Fruit fly (Drosophila melanogaster) whole organism, embryonic: ENCODE results near the gene Tim17a2.

Source experiments
- CG12942 ChIP-seq: fragments of 200-800 bp; sonication (Bioruptor generic); optimal IDR thresholded peaks from 3 replicates; lab custom pipeline; 2016; ENCODE audit warnings: missing biosample characterization, missing genetic modification characterization
- CG13624 ChIP-seq: fragments of 200-800 bp; sonication (Bioruptor generic); optimal IDR thresholded peaks from 2 replicates; lab custom pipeline; 2016; ENCODE audit warnings: missing biosample characterization, missing genetic modification characterization
- CG2202 ChIP-seq: fragments of 200-800 bp; sonication (Bioruptor generic); optimal IDR thresholded peaks from 2 replicates; lab custom pipeline; 2018; ENCODE audit warnings: missing biosample characterization, mild to moderate bottlenecking, missing genetic modification characterization
- CG30403 ChIP-seq: fragments of 200-800 bp; sonication (Bioruptor generic); optimal IDR thresholded peaks from 3 replicates; lab custom pipeline; 2016; ENCODE audit warnings: missing biosample characterization, missing genetic modification characterization
- CG32767 ChIP-seq: fragments of 200-800 bp; sonication (Bioruptor generic); IDR thresholded peaks from 2 replicates; pipeline ENCODE4 v1.3.6; 2022; ENCODE audit warnings: missing biosample characterization, missing genetic modification characterization
- CG3838 ChIP-seq: fragments of 200-800 bp; sonication (Bioruptor generic); optimal IDR thresholded peaks from 3 replicates; lab custom pipeline; 2016; ENCODE audit warnings: missing biosample characterization, missing genetic modification characterization
- CG4617 ChIP-seq: fragments of 200-800 bp; sonication (Bioruptor generic); optimal IDR thresholded peaks from 3 replicates; lab custom pipeline; 2016; ENCODE audit warnings: missing biosample characterization, missing genetic modification characterization, borderline replicate concordance
- CG7786 ChIP-seq: fragments of 200-800 bp; sonication (Bioruptor generic); optimal IDR thresholded peaks from 2 replicates; lab custom pipeline; 2016; ENCODE audit warnings: missing biosample characterization, missing genetic modification characterization
- Dip2 ChIP-seq: fragments of 200-800 bp; sonication (Bioruptor generic); IDR thresholded peaks from 2 replicates; pipeline ENCODE4 v1.3.6; 2022; ENCODE audit warnings: missing biosample characterization, missing genetic modification characterization
- Dll ChIP-seq: fragments of 200-800 bp; sonication (Bioruptor generic); IDR thresholded peaks from 4 replicates; pipeline ENCODE4 v1.3.6; 2022; ENCODE audit warnings: missing biosample characterization, missing genetic modification characterization; ENCODE audit not compliant: partially characterized antibody
- E2f2 ChIP-seq: fragments of 200-800 bp; sonication (Bioruptor generic); IDR thresholded peaks from 2 replicates; pipeline ENCODE4 v1.3.6; 2022; ENCODE audit warnings: missing biosample characterization, missing genetic modification characterization
- ERR ChIP-seq: fragments of 200-800 bp; sonication (Bioruptor generic); optimal IDR thresholded peaks from 2 replicates; lab custom pipeline; 2016; ENCODE audit warnings: missing biosample characterization, missing genetic modification characterization
- H15 ChIP-seq: fragments of 200-800 bp; sonication (Bioruptor generic); IDR thresholded peaks from 3 replicates; pipeline ENCODE4 v1.3.6; 2022; ENCODE audit warnings: missing biosample characterization, missing genetic modification characterization
- HmgZ ChIP-seq: fragments of 200-800 bp; sonication (Bioruptor generic); optimal IDR thresholded peaks from 2 replicates; lab custom pipeline; 2018; ENCODE audit warnings: missing biosample characterization, mild to moderate bottlenecking, missing genetic modification characterization
- MESR4 ChIP-seq: fragments of 200-800 bp; sonication (Bioruptor generic); optimal IDR thresholded peaks from 2 replicates; lab custom pipeline; 2018; ENCODE audit warnings: missing biosample characterization, mild to moderate bottlenecking, missing genetic modification characterization, moderate library complexity
- Med ChIP-seq: fragments of 200-800 bp; sonication (Bioruptor generic); peaks from one replicate; lab custom pipeline; 2016; ENCODE audit warnings: missing biosample characterization, missing genetic modification characterization, mild to moderate bottlenecking, inconsistent platforms, moderate library complexity
- Meics ChIP-seq: fragments of 200-800 bp; sonication (Bioruptor generic); optimal IDR thresholded peaks from 2 replicates; lab custom pipeline; 2017; ENCODE audit warnings: missing biosample characterization, mild to moderate bottlenecking, missing genetic modification characterization
- NC2β ChIP-seq: fragments of 200-800 bp; sonication (Bioruptor generic); optimal IDR thresholded peaks from 2 replicates; lab custom pipeline; 2016; ENCODE audit warnings: missing biosample characterization, missing genetic modification characterization
- Side ChIP-seq: fragments of 200-800 bp; sonication (Bioruptor generic); optimal IDR thresholded peaks from 2 replicates; lab custom pipeline; 2016; ENCODE audit warnings: missing biosample characterization, missing genetic modification characterization
- TFAM ChIP-seq: fragments of 200-800 bp; sonication (Bioruptor generic); optimal IDR thresholded peaks from 2 replicates; lab custom pipeline; 2017; ENCODE audit warnings: missing biosample characterization, missing genetic modification characterization, inconsistent platforms
- Trl ChIP-seq, 3 experiments: fragments of >200 bp in 2 of 3; fragments of 200-800 bp in 1 of 3; sonication (Bioruptor generic) in 1 of 3; optimal IDR thresholded peaks; 2 replicates in 1 of 3; 3 replicates in 2 of 3; lab custom pipeline; 2016 to 2017; ENCODE audit warnings: missing biosample characterization in 1 of 3, missing genetic modification characterization in 1 of 3
- Usf ChIP-seq: fragments of 200-800 bp; sonication (Bioruptor generic); optimal IDR thresholded peaks from 2 replicates; lab custom pipeline; 2017; ENCODE audit warnings: missing genotype, missing biosample characterization, missing genetic modification characterization
- cad ChIP-seq: fragments of >200 bp; optimal IDR thresholded peaks from 2 replicates; lab custom pipeline; 2017; ENCODE audit warnings: missing biosample characterization, missing genetic modification characterization
- cato ChIP-seq: fragments of 200-800 bp; sonication (Bioruptor generic); optimal IDR thresholded peaks from 2 replicates; lab custom pipeline; 2016; ENCODE audit warnings: missing biosample characterization, missing genetic modification characterization, borderline replicate concordance
- cg ChIP-seq: fragments of 200-800 bp; sonication (Bioruptor generic); optimal IDR thresholded peaks from 3 replicates; lab custom pipeline; 2019; ENCODE audit warnings: missing biosample characterization, mild to moderate bottlenecking, missing genetic modification characterization, moderate library complexity
- ci ChIP-seq: fragments of 200-800 bp; sonication (Bioruptor generic); IDR thresholded peaks from 3 replicates; pipeline ENCODE4 v1.3.6; 2022; ENCODE audit warnings: missing biosample characterization, missing genetic modification characterization
- crc ChIP-seq: fragments of 200-800 bp; sonication (Bioruptor generic); optimal IDR thresholded peaks from 2 replicates; lab custom pipeline; 2016; ENCODE audit warnings: missing biosample characterization, missing genetic modification characterization
- crol ChIP-seq: fragments of 200-800 bp; sonication (Bioruptor generic); IDR thresholded peaks from 2 replicates; pipeline ENCODE4 v1.3.6; 2022; ENCODE audit warnings: missing biosample characterization, missing genetic modification characterization
- grau ChIP-seq: fragments of 200-800 bp; optimal IDR thresholded peaks from 3 replicates; lab custom pipeline; 2019; ENCODE audit warnings: missing biosample characterization, mild to moderate bottlenecking, missing genetic modification characterization, moderate library complexity
- gt ChIP-seq: fragments of 200-800 bp; sonication (Bioruptor generic); IDR thresholded peaks from 2 replicates; pipeline ENCODE4 v1.3.6; 2022; ENCODE audit warnings: missing biosample characterization, missing genetic modification characterization
- klu ChIP-seq: fragments of 200-800 bp; sonication (Bioruptor generic); IDR thresholded peaks from 2 replicates; pipeline ENCODE4 v1.3.6; 2022; ENCODE audit warnings: missing biosample characterization, missing genetic modification characterization
- mld ChIP-seq: fragments of 200-800 bp; sonication (Bioruptor generic); IDR thresholded peaks from 3 replicates; pipeline ENCODE4 v1.3.6; 2022; ENCODE audit warnings: missing biosample characterization, missing genetic modification characterization; ENCODE audit not compliant: partially characterized antibody
- oc ChIP-seq: fragments of 200-800 bp; sonication (Bioruptor generic); optimal IDR thresholded peaks from 2 replicates; lab custom pipeline; 2018; ENCODE audit warnings: missing biosample characterization, mild to moderate bottlenecking, missing genetic modification characterization, moderate library complexity
- otp ChIP-seq: fragments of 200-800 bp; sonication (Bioruptor generic); IDR thresholded peaks from 3 replicates; pipeline ENCODE4, ENCODE4 v1.3.6; 2022; ENCODE audit warnings: missing biosample characterization, missing genetic modification characterization
- pan ChIP-seq, 4 experiments: fragments of >200 bp in 3 of 4; fragments of 200-800 bp in 1 of 4; sonication (Bioruptor generic) in 1 of 4; optimal IDR thresholded peaks in 3 of 4; IDR thresholded peaks in 1 of 4; 2 replicates each; pipeline versions ENCODE4 v1.3.6 to Lab custom; 2017 to 2022; ENCODE audit warnings: missing biosample characterization in 2 of 4, missing genetic modification characterization in 2 of 4, mixed read lengths in 1 of 4
- pho ChIP-seq: fragments of 200-800 bp; sonication (Bioruptor generic); optimal IDR thresholded peaks from 2 replicates; lab custom pipeline; 2016; ENCODE audit warnings: missing biosample characterization, missing genetic modification characterization
- ranshi ChIP-seq: fragments of 200-800 bp; sonication (Bioruptor generic); IDR thresholded peaks from 2 replicates; pipeline ENCODE4 v1.3.6; 2022; ENCODE audit warnings: missing biosample characterization, missing genetic modification characterization
- row ChIP-seq: fragments of 200-800 bp; sonication (Bioruptor generic); IDR thresholded peaks from 3 replicates; pipeline ENCODE4 v1.3.6; 2022; ENCODE audit warnings: missing biosample characterization, missing genetic modification characterization
- sd ChIP-seq: fragments of 200-800 bp; sonication (Bioruptor generic); optimal IDR thresholded peaks from 3 replicates; lab custom pipeline; 2018; ENCODE audit warnings: missing biosample characterization, mild to moderate bottlenecking, missing genetic modification characterization, moderate library complexity
- sisA ChIP-seq: fragments of 200-800 bp; sonication (Bioruptor generic); IDR thresholded peaks from 2 replicates; pipeline ENCODE4 v1.3.6; 2022; ENCODE audit warnings: missing biosample characterization, missing genetic modification characterization
- slou ChIP-seq: fragments of 200-800 bp; sonication (Bioruptor generic); optimal IDR thresholded peaks from 3 replicates; lab custom pipeline; 2016; ENCODE audit warnings: missing biosample characterization, missing genetic modification characterization
- sqz ChIP-seq: fragments of 200-800 bp; sonication (Bioruptor generic); optimal IDR thresholded peaks from 3 replicates; lab custom pipeline; 2018; ENCODE audit warnings: missing biosample characterization, mild to moderate bottlenecking, missing genetic modification characterization
- tup ChIP-seq: fragments of 200-800 bp; sonication (Bioruptor generic); optimal IDR thresholded peaks from 2 replicates; lab custom pipeline; 2016; ENCODE audit warnings: missing biosample characterization, mild to moderate bottlenecking, missing genetic modification characterization, moderate library complexity
- unc-4 ChIP-seq: fragments of 200-800 bp; sonication (Bioruptor generic); IDR thresholded peaks from 2 replicates; pipeline ENCODE4 v1.3.6; 2022; ENCODE audit warnings: missing biosample characterization, missing genetic modification characterization; ENCODE audit not compliant: partially characterized antibody
- usp ChIP-seq: fragments of >200 bp; optimal IDR thresholded peaks from 2 replicates; lab custom pipeline; 2017; ENCODE audit warnings: missing biosample characterization, missing genetic modification characterization
- z ChIP-seq: fragments of 200-800 bp; sonication (Bioruptor generic); IDR thresholded peaks from 3 replicates; pipeline ENCODE4 v1.3.6; 2022; ENCODE audit warnings: missing biosample characterization, missing genetic modification characterization
- zen2 ChIP-seq: fragments of 200-800 bp; sonication (Bioruptor generic); IDR thresholded peaks from 3 replicates; pipeline ENCODE4 v1.3.6; 2022; ENCODE audit warnings: missing biosample characterization, missing genetic modification characterization; ENCODE audit not compliant: partially characterized antibody

Gene Tim17a2

dm6 chr3R:5261262-5261661, 1.2 kb downstream of the Tim17a2 start:
- TF ChIP-seq Side (GFP tag; lab: Kevin White, UChicago) (no peak), Med (peak; percentile 40), Trl (optimal IDR thresholded peaks at IDR 0.05; lab: Kevin White, UChicago) (no peak), Trl (GFP tag; optimal IDR thresholded peaks at IDR 0.05; lab: Kevin White, UChicago) (no peak), pan (optimal IDR thresholded peaks at IDR 0.05; lab: Kevin White, UChicago) (no peak), pan (GFP tag; optimal IDR thresholded peaks at IDR 0.05 in 1 of 2, IDR thresholded peaks at IDR 0.05 in 1 of 2) (no peak)

- no peak for TF ChIP-seq mld (GFP tag; lab: Robert Waterston, UW)
- TF ChIP-seq MESR4, result peak; percentile 69
- TF ChIP-seq H15, result no peak
- peak; percentile 11; the same call in 1 of the 2 replicates for TF ChIP-seq unc-4
- TF ChIP-seq CG4617, result peak; percentile 20
- no peak for TF ChIP-seq usp (GFP tag; lab: Kevin White, UChicago)
- TF ChIP-seq cg, result peak; percentile 83
- TF ChIP-seq Trl (optimal IDR thresholded peaks at IDR 0.05; lab: Kevin White, UChicago), result peak in 1 of 2 experiments; percentile 18
- TF ChIP-seq Trl (GFP tag; optimal IDR thresholded peaks at IDR 0.05; lab: Kevin White, UChicago), result no peak
- peak; percentile 50 for TF ChIP-seq sqz (GFP tag; lab: Kevin White, UChicago)
- TF ChIP-seq cad, result no peak
- TF ChIP-seq ERR (GFP tag; lab: Kevin White, UChicago), result peak; percentile 11
These were observed 5.4 kb downstream of the Tim17a2 start for dm6 chr3R:5257147-5257487.

- no peak for TF ChIP-seq otp (GFP tag; lab: Robert Waterston, UW)
- TF ChIP-seq oc, result no peak
- TF ChIP-seq Meics (GFP tag; lab: Kevin White, UChicago), result peak; percentile 61
- peak; percentile 41 for TF ChIP-seq sisA (GFP tag; lab: Robert Waterston, UW)
- TF ChIP-seq slou (GFP tag; lab: Kevin White, UChicago), result peak; percentile 54
- TF ChIP-seq HmgZ (tag; lab: Kevin White, UChicago), result peak; percentile 49
- TF ChIP-seq sd (tag; lab: Kevin White, UChicago), result peak; percentile 19
- no peak for TF ChIP-seq TFAM (GFP tag; lab: Kevin White, UChicago)
- TF ChIP-seq NC2β (GFP tag; lab: Kevin White, UChicago), result peak; percentile 12
- no peak for TF ChIP-seq crol (GFP tag; lab: Robert Waterston, UW)
- peak; percentile 80 for TF ChIP-seq row (GFP tag; lab: Robert Waterston, UW)
- peak; percentile 59 for TF ChIP-seq klu
- TF ChIP-seq crc (GFP tag; lab: Kevin White, UChicago), result peak; percentile 25
- peak; percentile 52; the same call in 1 of the 2 replicates for TF ChIP-seq E2f2 (GFP tag; lab: Robert Waterston, UW)
- TF ChIP-seq pho (GFP tag; lab: Kevin White, UChicago), result peak; percentile 51
- TF ChIP-seq CG2202, result no peak
- no peak; the same call in 1 of the 2 replicates for TF ChIP-seq ranshi (GFP tag; lab: Robert Waterston, UW)
- TF ChIP-seq CG7786 (GFP tag; lab: Kevin White, UChicago), result peak; percentile 51
- TF ChIP-seq z (GFP tag; lab: Robert Waterston, UW), result no peak
- TF ChIP-seq zen2 (GFP tag; lab: Robert Waterston, UW), result peak; percentile 39; the same call in 1 of the 3 replicates
- peak; percentile 57 for TF ChIP-seq CG12942
- no peak for TF ChIP-seq CG3838 (GFP tag; lab: Kevin White, UChicago)
- no peak for TF ChIP-seq ci (GFP tag; lab: Robert Waterston, UW)
- TF ChIP-seq tup (GFP tag; lab: Kevin White, UChicago), result no peak
- TF ChIP-seq cato, result no peak
- peak; percentile 83 for TF ChIP-seq Dll
- TF ChIP-seq CG30403 (GFP tag; lab: Kevin White, UChicago), result peak; percentile 77
- TF ChIP-seq CG13624 (GFP tag; lab: Kevin White, UChicago), result peak; percentile 71
- TF ChIP-seq Dip2 (GFP tag; lab: Robert Waterston, UW), result no peak
- peak; percentile 11 for TF ChIP-seq Usf (GFP tag; lab: Kevin White, UChicago)
- peak; percentile 65 for TF ChIP-seq grau (tag; lab: Kevin White, UChicago)
- no peak for TF ChIP-seq CG32767
- TF ChIP-seq gt (GFP tag; lab: Robert Waterston, UW), result no peak
These were observed 5.9 kb downstream of the Tim17a2 start, which contains the start of the genes Enoph and Hph for dm6 chr3R:5256462-5257146. TSS of gene Enoph (minus strand) at chr3R:5256681. TSS of gene Hph (plus strand) at chr3R:5257037.
